Worm (Caenorhabditis elegans): Measurements from ENCODE around the gene C41A3.2.

C41A3.2 gene

ce11 chrX:5414250-5414649 lies at the start of gene C41A3.2:
Gene C41A3.2 (minus strand): TSS chrX:5414350.
- TF ChIP-seq cog-1 (tag; optimal IDR thresholded peaks at IDR 0.05): no peak
- TF ChIP-seq klf-2 (GFP tag; conservative IDR thresholded peaks at IDR 0.05): no peak
- no peak for TF ChIP-seq T22C8.4 (GFP tag; IDR thresholded peaks at IDR 0.05)
- TF ChIP-seq med-1 (GFP tag; optimal IDR thresholded peaks at IDR 0.05; ENCODE audit: insufficient read depth): no peak
- TF ChIP-seq flt-1 (GFP tag; IDR thresholded peaks at IDR 0.05): no peak
- no peak for TF ChIP-seq ref-1 (GFP tag; conservative IDR thresholded peaks at IDR 0.05)
- TF ChIP-seq tab-1 (GFP tag; IDR thresholded peaks at IDR 0.05): no peak
- TF ChIP-seq ztf-29 (GFP tag; IDR thresholded peaks at IDR 0.05): no peak
- TF ChIP-seq ztf-23 (GFP tag; IDR thresholded peaks at IDR 0.05): no peak

- TF ChIP-seq T22C8.4 (GFP tag; IDR thresholded peaks at IDR 0.05) (no peak), ztf-29 (GFP tag; IDR thresholded peaks at IDR 0.05) (no peak), ref-1 (GFP tag; conservative IDR thresholded peaks at IDR 0.05) (no peak), klf-2 (GFP tag; conservative IDR thresholded peaks at IDR 0.05) (no peak), cog-1 (tag; optimal IDR thresholded peaks at IDR 0.05) (no peak), tab-1 (GFP tag; IDR thresholded peaks at IDR 0.05) (no peak), flt-1 (GFP tag; IDR thresholded peaks at IDR 0.05) (no peak), med-1 (GFP tag; optimal IDR thresholded peaks at IDR 0.05; ENCODE audit: insufficient read depth) (no peak), ztf-23 (GFP tag; IDR thresholded peaks at IDR 0.05) (no peak)
Observed at ce11 chrX:5460930-5461329, 46.8 kb upstream of the C41A3.2 start, which contains the start of gene ddr-1. Gene ddr-1 (plus strand): TSS chrX:5461230.

ce11 chrX:5458750-5459149 lies 44.6 kb upstream of the C41A3.2 start:
- TF ChIP-seq ref-1 (GFP tag; conservative IDR thresholded peaks at IDR 0.05) (no peak), tab-1 (GFP tag; IDR thresholded peaks at IDR 0.05) (no peak)

ce11 chrX:5458043-5458442 lies 43.9 kb upstream of the C41A3.2 start:
- TF ChIP-seq T22C8.4 (GFP tag; IDR thresholded peaks at IDR 0.05): no peak
- no peak for TF ChIP-seq ztf-29 (GFP tag; IDR thresholded peaks at IDR 0.05)
- no peak for TF ChIP-seq ref-1 (GFP tag; conservative IDR thresholded peaks at IDR 0.05)
- no peak for TF ChIP-seq ztf-23 (GFP tag; IDR thresholded peaks at IDR 0.05)
- no peak for TF ChIP-seq cog-1 (tag; optimal IDR thresholded peaks at IDR 0.05)
- no peak for TF ChIP-seq med-1 (GFP tag; optimal IDR thresholded peaks at IDR 0.05; ENCODE audit: insufficient read depth)
- TF ChIP-seq tab-1 (GFP tag; IDR thresholded peaks at IDR 0.05): no peak
- TF ChIP-seq flt-1 (GFP tag; IDR thresholded peaks at IDR 0.05): no peak
- no peak for TF ChIP-seq klf-2 (GFP tag; conservative IDR thresholded peaks at IDR 0.05)

- no peak for TF ChIP-seq ztf-29 (GFP tag; IDR thresholded peaks at IDR 0.05)
- TF ChIP-seq klf-2 (GFP tag; conservative IDR thresholded peaks at IDR 0.05): no peak
- no peak for TF ChIP-seq tab-1 (GFP tag; IDR thresholded peaks at IDR 0.05)
- TF ChIP-seq flt-1 (GFP tag; IDR thresholded peaks at IDR 0.05): no peak
- TF ChIP-seq cog-1 (tag; optimal IDR thresholded peaks at IDR 0.05): no peak
- TF ChIP-seq med-1 (GFP tag; optimal IDR thresholded peaks at IDR 0.05; ENCODE audit: insufficient read depth): no peak
- no peak for TF ChIP-seq T22C8.4 (GFP tag; IDR thresholded peaks at IDR 0.05)
- TF ChIP-seq ztf-23 (GFP tag; IDR thresholded peaks at IDR 0.05): no peak
- no peak for TF ChIP-seq ref-1 (GFP tag; conservative IDR thresholded peaks at IDR 0.05)
Observed at ce11 chrX:5457184-5457583, 43.0 kb upstream of the C41A3.2 start.

- no peak for TF ChIP-seq klf-2 (GFP tag; conservative IDR thresholded peaks at IDR 0.05)
- no peak for TF ChIP-seq ztf-23 (GFP tag; IDR thresholded peaks at IDR 0.05)
- TF ChIP-seq flt-1 (GFP tag; IDR thresholded peaks at IDR 0.05): no peak
- no peak for TF ChIP-seq cog-1 (tag; optimal IDR thresholded peaks at IDR 0.05)
- TF ChIP-seq ref-1 (GFP tag; conservative IDR thresholded peaks at IDR 0.05): no peak
- TF ChIP-seq med-1 (GFP tag; optimal IDR thresholded peaks at IDR 0.05; ENCODE audit: insufficient read depth): no peak
- no peak for TF ChIP-seq tab-1 (GFP tag; IDR thresholded peaks at IDR 0.05)
- no peak for TF ChIP-seq T22C8.4 (GFP tag; IDR thresholded peaks at IDR 0.05)
- TF ChIP-seq ztf-29 (GFP tag; IDR thresholded peaks at IDR 0.05): no peak
Observed at ce11 chrX:5455107-5455506, 41.0 kb upstream of the C41A3.2 start.

ce11 chrX:5451706-5452105 lies 37.6 kb upstream of the C41A3.2 start:
- TF ChIP-seq T22C8.4 (GFP tag; IDR thresholded peaks at IDR 0.05) (no peak), cog-1 (tag; optimal IDR thresholded peaks at IDR 0.05) (no peak), ref-1 (GFP tag; conservative IDR thresholded peaks at IDR 0.05) (no peak), klf-2 (GFP tag; conservative IDR thresholded peaks at IDR 0.05) (no peak), tab-1 (GFP tag; IDR thresholded peaks at IDR 0.05) (no peak), med-1 (GFP tag; optimal IDR thresholded peaks at IDR 0.05; ENCODE audit: insufficient read depth) (no peak), ztf-23 (GFP tag; IDR thresholded peaks at IDR 0.05) (no peak), ztf-29 (GFP tag; IDR thresholded peaks at IDR 0.05) (no peak), flt-1 (GFP tag; IDR thresholded peaks at IDR 0.05) (no peak)

ce11 chrX:5450773-5451447 lies 36.8 kb upstream of the C41A3.2 start, which contains the start of gene C25F6.6:
Gene C25F6.6 (minus strand): TSS chrX:5450823.
- no peak for TF ChIP-seq ref-1 (GFP tag; conservative IDR thresholded peaks at IDR 0.05)
- TF ChIP-seq klf-2 (GFP tag; conservative IDR thresholded peaks at IDR 0.05): no peak
- no peak for TF ChIP-seq tab-1 (GFP tag; IDR thresholded peaks at IDR 0.05)
- TF ChIP-seq ztf-23 (GFP tag; IDR thresholded peaks at IDR 0.05): no peak
- no peak for TF ChIP-seq flt-1 (GFP tag; IDR thresholded peaks at IDR 0.05)
- no peak for TF ChIP-seq med-1 (GFP tag; optimal IDR thresholded peaks at IDR 0.05; ENCODE audit: insufficient read depth)
- TF ChIP-seq cog-1 (tag; optimal IDR thresholded peaks at IDR 0.05): no peak

ce11 chrX:5447941-5448340 lies 33.8 kb upstream of the C41A3.2 start, which contains the start of gene C25F6.8:
Gene C25F6.8 (plus strand): TSS chrX:5448241.
- TF ChIP-seq klf-2 (GFP tag; conservative IDR thresholded peaks at IDR 0.05) (no peak), tab-1 (GFP tag; IDR thresholded peaks at IDR 0.05) (no peak), cog-1 (tag; optimal IDR thresholded peaks at IDR 0.05) (no peak), ztf-23 (GFP tag; IDR thresholded peaks at IDR 0.05) (no peak), ref-1 (GFP tag; conservative IDR thresholded peaks at IDR 0.05) (no peak)

ce11 chrX:5447381-5447780 lies 33.2 kb upstream of the C41A3.2 start:
- TF ChIP-seq ref-1 (GFP tag; conservative IDR thresholded peaks at IDR 0.05) (no peak), flt-1 (GFP tag; IDR thresholded peaks at IDR 0.05) (no peak), cog-1 (tag; optimal IDR thresholded peaks at IDR 0.05) (no peak), ztf-23 (GFP tag; IDR thresholded peaks at IDR 0.05) (no peak), med-1 (GFP tag; optimal IDR thresholded peaks at IDR 0.05; ENCODE audit: insufficient read depth) (no peak), klf-2 (GFP tag; conservative IDR thresholded peaks at IDR 0.05) (no peak), ztf-29 (GFP tag; IDR thresholded peaks at IDR 0.05) (no peak), tab-1 (GFP tag; IDR thresholded peaks at IDR 0.05) (no peak), T22C8.4 (GFP tag; IDR thresholded peaks at IDR 0.05) (no peak)

Measured in whole organism, midembryonic.